Fruit fly (Drosophila melanogaster): ENCODE data around the gene Lst8.

dm6 chrX:9638927-9639420 lies 33.2 kb upstream of the Lst8 start:
- TF ChIP-seq CG12768 (GFP tag; optimal IDR thresholded peaks at IDR 0.05) (no peak), Clk (GFP tag; optimal IDR thresholded peaks at IDR 0.05) (peak; percentile 1), CG7101 (tag; optimal IDR thresholded peaks at IDR 0.05) (no peak)

All from whole organism, adult.